Worm (Caenorhabditis elegans) whole organism, L4/young adult: ENCODE results near the gene F21G4.1.

ENCODE experiments used
- W03F9.2 ChIP-seq: fragments of 150-350 bp; optimal IDR thresholded peaks from 2 replicates; lab custom pipeline; 2014; ENCODE audit warnings: missing biosample characterization, missing genetic modification characterization
- dao-5 ChIP-seq: sonication (generic microtip); optimal IDR thresholded peaks from 2 replicates; lab custom pipeline; 2016; ENCODE audit warnings: missing genotype, missing genetic modification characterization, moderate library complexity, missing compliant biosample characterization
- him-1 ChIP-seq: sonication (generic microtip); optimal IDR thresholded peaks from 2 replicates; lab custom pipeline; 2016; ENCODE audit warnings: missing genotype, missing genetic modification reagents, missing genetic modification characterization, missing compliant biosample characterization

Gene F21G4.1

DNA sequence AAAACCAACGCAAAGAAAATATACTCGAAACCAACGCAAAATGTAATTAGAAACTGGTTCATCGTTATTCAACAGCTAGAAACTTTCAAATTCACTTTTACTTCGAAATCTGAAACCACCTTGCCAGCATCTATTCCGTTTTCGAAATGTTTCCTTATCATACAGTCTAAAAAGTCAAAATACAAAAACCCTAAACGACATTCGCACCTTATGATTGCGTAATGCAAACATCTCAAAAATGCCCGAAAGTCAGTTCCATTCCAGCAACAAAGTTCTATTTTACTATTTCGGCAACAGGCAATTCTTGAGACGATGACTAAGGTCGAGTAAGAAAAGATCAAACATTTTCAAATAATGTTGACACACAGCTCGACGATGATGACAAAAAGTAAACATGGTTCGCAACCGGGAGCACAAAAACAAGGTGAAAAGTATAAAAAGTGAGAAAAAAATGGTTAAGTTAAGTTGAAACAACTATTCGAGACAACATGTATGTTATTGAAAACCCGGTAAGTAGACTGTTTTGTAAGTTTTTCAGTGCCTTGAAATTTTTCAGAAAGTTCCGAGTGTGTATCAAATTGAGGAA, 40.3 kb downstream of the F21G4.1 start, which contains the start of gene lec-7:
TSS of gene lec-7 (plus strand) at position 297 of the 586 bp plus-strand sequence.
- no peak for TF ChIP-seq him-1 (tag; lab: Kevin White, UChicago)
- TF ChIP-seq dao-5 (tag; lab: Kevin White, UChicago): no peak
- TF ChIP-seq W03F9.2 (tag; lab: Kevin White, UChicago): no peak

DNA sequence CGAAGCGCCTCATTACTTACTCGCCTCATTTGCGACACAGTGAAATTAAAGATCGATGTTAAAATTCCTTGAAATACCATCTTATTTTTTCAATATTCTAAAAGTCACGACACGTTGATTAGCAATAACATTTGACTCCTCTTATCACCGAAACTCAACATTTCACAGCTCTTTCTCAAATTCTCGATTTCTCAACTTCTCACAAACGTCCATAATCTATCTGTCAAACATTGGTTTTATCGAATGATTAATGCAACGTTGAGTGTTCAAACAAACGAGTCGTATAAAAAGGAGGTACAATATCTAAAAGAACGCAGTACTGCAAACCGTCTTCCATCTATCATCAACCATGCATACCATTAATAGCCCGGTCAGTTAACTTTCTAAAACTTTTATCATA, 41.9 kb downstream of the F21G4.1 start, which contains the start of gene lec-8:
TSS of gene lec-8 (plus strand) at position 314 of the 400 bp plus-strand sequence.
- no peak for TF ChIP-seq W03F9.2 (tag; lab: Kevin White, UChicago)
- no peak for TF ChIP-seq him-1 (tag; lab: Kevin White, UChicago)
- no peak for TF ChIP-seq dao-5 (tag; lab: Kevin White, UChicago)

DNA sequence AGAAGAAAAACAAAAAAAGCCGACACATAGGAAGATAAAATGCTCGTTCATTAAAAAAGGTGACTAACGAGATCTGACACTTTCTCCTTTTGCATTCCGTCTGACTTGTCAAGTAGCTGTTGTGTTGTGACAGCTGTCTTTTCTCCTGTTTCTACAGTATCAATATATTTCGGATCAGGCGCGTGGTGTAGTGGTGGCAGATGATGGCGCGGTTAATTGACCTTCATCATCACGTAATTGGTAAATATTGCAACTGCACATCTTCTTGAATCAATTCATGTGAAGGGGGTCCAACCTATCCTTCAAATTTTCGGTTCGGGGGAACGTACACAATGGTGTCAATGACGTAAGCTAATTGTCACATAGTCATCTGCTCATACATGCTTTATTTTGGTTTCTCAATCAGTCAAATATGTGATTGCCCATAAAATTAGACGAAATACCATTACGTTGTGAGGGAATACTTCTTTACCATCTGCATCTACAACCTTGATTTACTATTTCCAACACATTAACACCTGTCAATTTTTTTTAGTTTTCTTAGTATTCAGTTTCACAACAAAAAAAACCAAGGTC, 43.8 kb downstream of the F21G4.1 start:
- TF ChIP-seq dao-5 (tag; lab: Kevin White, UChicago): no peak
- no peak for TF ChIP-seq W03F9.2 (tag; lab: Kevin White, UChicago)
- no peak for TF ChIP-seq him-1 (tag; lab: Kevin White, UChicago)

DNA sequence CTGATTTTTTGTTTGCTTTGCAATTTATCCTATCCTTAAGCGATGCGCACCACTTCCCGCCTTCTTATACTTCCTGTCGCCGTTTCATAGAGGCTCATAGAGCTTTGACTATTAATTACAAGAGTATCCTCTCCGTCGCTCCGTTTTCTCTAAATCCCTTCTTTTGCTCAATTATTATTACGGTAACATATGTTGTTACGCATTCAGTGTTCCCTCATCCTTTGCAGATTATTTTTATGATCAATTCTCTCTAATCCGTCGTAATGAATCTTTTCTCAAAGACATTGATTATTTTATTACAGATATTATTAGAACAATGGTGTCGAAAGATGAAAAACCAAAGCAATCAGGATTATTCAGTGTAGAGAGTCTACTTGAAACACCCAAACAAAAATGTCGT, 45.2 kb downstream of the F21G4.1 start, which contains the start of gene vab-15:
TSS of gene vab-15 (plus strand) at position 301 of the 400 bp plus-strand sequence.
- TF ChIP-seq dao-5 (tag; lab: Kevin White, UChicago): no peak
- TF ChIP-seq W03F9.2 (tag; lab: Kevin White, UChicago): no peak
- no peak for TF ChIP-seq him-1 (tag; lab: Kevin White, UChicago)

DNA sequence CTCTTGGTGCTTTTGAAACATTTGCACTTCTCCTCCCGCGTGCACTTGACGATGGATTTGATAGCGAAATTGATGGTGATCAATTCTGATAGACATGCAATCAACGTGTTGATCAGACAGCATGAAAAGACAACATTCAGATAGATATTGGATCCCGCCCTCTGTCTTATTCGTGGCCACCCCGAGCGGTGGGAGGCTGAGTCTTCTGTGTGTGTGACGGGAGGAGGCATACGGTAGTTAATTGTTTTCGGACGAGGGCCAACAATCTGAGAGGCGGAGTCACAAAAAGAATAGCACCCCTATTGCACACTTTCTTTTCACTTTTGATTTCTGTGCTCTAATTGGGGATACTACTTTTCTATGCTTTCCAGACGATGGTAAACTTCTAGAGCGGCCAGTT, 46.2 kb downstream of the F21G4.1 start:
- no peak for TF ChIP-seq him-1 (tag; lab: Kevin White, UChicago)
- no peak for TF ChIP-seq W03F9.2 (tag; lab: Kevin White, UChicago)
- TF ChIP-seq dao-5 (tag; lab: Kevin White, UChicago): no peak

DNA sequence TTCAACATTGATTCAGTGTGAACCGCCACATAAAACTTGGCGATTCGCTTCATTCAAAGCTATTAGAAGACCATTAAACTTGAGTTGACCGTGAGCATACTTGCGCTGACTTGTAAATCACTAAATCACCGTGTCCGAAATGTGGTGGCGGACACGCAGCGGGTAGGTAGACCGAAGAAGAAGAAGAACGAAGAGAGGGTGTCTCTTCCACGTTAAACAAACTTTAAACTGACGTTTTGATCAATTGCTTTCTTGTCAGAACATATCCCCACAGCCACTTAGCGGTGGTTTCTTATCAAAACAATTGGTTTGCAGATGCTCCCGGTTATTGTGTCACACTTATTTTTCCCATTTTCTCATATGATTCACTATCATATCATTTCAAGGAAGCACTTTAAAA, 48.6 kb downstream of the F21G4.1 start:
- no peak for TF ChIP-seq dao-5 (tag; lab: Kevin White, UChicago)
- no peak for TF ChIP-seq him-1 (tag; lab: Kevin White, UChicago)
- no peak for TF ChIP-seq W03F9.2 (tag; lab: Kevin White, UChicago)

DNA sequence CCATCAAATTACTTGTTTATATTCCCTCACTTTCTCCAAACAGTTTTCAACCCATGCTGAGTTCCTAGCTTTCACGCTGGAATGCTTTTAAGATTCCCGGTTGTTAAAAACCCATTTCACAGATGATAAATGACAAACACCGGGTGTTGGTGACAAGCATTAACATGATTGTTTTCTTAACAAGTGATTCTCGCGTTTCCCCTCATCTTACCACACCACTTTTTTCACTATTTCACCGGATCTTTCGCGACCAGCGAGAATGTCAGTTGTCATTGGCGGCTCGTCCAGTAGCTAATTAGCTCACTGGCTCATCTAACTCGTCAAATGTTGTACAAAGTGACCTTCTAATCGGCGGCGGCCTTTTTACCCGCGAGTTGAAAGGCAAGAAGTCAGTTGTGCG, 50.0 kb downstream of the F21G4.1 start:
- TF ChIP-seq W03F9.2 (tag; lab: Kevin White, UChicago): no peak
- no peak for TF ChIP-seq him-1 (tag; lab: Kevin White, UChicago)
- TF ChIP-seq dao-5 (tag; lab: Kevin White, UChicago): no peak

DNA sequence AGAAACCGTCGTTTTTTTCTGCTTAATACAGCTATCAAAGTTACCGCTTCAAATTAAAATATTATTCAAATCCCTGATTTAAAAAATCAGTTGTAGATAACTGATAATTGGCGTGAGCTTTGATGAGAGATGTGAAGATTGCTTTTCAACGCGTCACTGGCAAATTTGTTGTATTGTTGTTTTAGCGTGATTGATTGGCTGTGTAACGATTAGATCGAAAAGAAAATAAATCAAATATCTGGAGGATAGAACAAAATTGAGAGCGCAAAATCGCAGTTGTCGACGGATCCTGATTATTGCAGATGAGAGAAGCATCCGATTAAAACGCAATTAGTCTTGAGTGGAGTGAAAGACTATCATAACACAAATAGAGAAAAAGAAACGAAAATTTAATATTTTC, 51.3 kb downstream of the F21G4.1 start:
- TF ChIP-seq him-1 (tag; lab: Kevin White, UChicago) (no peak), W03F9.2 (tag; lab: Kevin White, UChicago) (no peak), dao-5 (tag; lab: Kevin White, UChicago) (no peak)
